Fruit fly (Drosophila melanogaster) whole organism, embryonic: Measurements from ENCODE around the gene CG9590.

Source experiments
- Asciz ChIP-seq: fragments of 200-800 bp; sonication (Bioruptor generic); optimal IDR thresholded peaks from 2 replicates; lab custom pipeline; 2017; ENCODE audit warnings: missing biosample characterization, mild to moderate bottlenecking, missing genetic modification characterization, missing genetic modification reagents
- B-H1 ChIP-seq: fragments of 200-800 bp; sonication (Bioruptor generic); IDR thresholded peaks from 3 replicates; pipeline ENCODE4 v1.3.6; 2022; ENCODE audit warnings: missing biosample characterization, missing genetic modification characterization
- B-H2 ChIP-seq: fragments of 200-800 bp; sonication (Bioruptor generic); optimal IDR thresholded peaks from 2 replicates; lab custom pipeline; 2018; ENCODE audit warnings: missing biosample characterization, mild to moderate bottlenecking, missing genetic modification characterization
- CG10565 ChIP-seq: fragments of 200-800 bp; sonication (Bioruptor generic); optimal IDR thresholded peaks from 3 replicates; lab custom pipeline; 2016; ENCODE audit warnings: missing biosample characterization, mild to moderate bottlenecking, missing genetic modification characterization
- CG11504 ChIP-seq: fragments of 200-800 bp; sonication (Bioruptor generic); optimal IDR thresholded peaks from 3 replicates; lab custom pipeline; 2019; ENCODE audit warnings: missing biosample characterization, mild to moderate bottlenecking, missing genetic modification characterization, moderate library complexity
- CG12659 ChIP-seq: fragments of 200-800 bp; sonication (Bioruptor generic); optimal IDR thresholded peaks from 3 replicates; lab custom pipeline; 2017; ENCODE audit warnings: mild to moderate bottlenecking, missing biosample characterization, missing genetic modification reagents, missing genetic modification characterization
- CG13287 ChIP-seq: fragments of 200-800 bp; sonication (Bioruptor generic); IDR thresholded peaks from 2 replicates; pipeline ENCODE4 v1.3.6; 2022; ENCODE audit warnings: missing biosample characterization, missing genetic modification characterization; ENCODE audit not compliant: partially characterized antibody
- CG13424 ChIP-seq: fragments of 200-800 bp; sonication (Bioruptor generic); optimal IDR thresholded peaks from 2 replicates; lab custom pipeline; 2019; ENCODE audit warnings: missing biosample characterization, mild to moderate bottlenecking, missing genetic modification characterization, moderate library complexity
- CG13775 ChIP-seq: fragments of 200-800 bp; sonication (Bioruptor generic); optimal IDR thresholded peaks from 3 replicates; lab custom pipeline; 2017; ENCODE audit warnings: missing biosample characterization, mild to moderate bottlenecking, missing genetic modification characterization
- CG14014 ChIP-seq: fragments of 200-800 bp; sonication (Bioruptor generic); IDR thresholded peaks from 2 replicates; pipeline ENCODE4 v1.3.6; 2022; ENCODE audit warnings: missing biosample characterization, missing genetic modification characterization
- CG14860 ChIP-seq: fragments of 200-800 bp; sonication (Bioruptor generic); IDR thresholded peaks from 3 replicates; pipeline ENCODE4 v1.3.6; 2022; ENCODE audit warnings: missing biosample characterization, missing genetic modification characterization; ENCODE audit not compliant: partially characterized antibody
- CG14965 ChIP-seq: fragments of 200-800 bp; sonication (Bioruptor generic); optimal IDR thresholded peaks from 2 replicates; lab custom pipeline; 2016; ENCODE audit warnings: missing biosample characterization, missing genetic modification characterization, borderline replicate concordance
- CG1602 ChIP-seq: fragments of 200-800 bp; sonication (Bioruptor generic); optimal IDR thresholded peaks from 3 replicates; lab custom pipeline; 2016; ENCODE audit warnings: missing biosample characterization, missing genetic modification characterization
- CG16779 ChIP-seq: fragments of 200-800 bp; sonication (Bioruptor generic); IDR thresholded peaks from 2 replicates; pipeline ENCODE4 v1.3.6; 2022; ENCODE audit warnings: missing biosample characterization, missing genetic modification characterization
- CG17612 ChIP-seq: fragments of 200-800 bp; sonication (Bioruptor generic); IDR thresholded peaks from 2 replicates; pipeline ENCODE4 v1.3.6; 2022; ENCODE audit warnings: missing biosample characterization, missing genetic modification characterization
- CG18619 ChIP-seq: fragments of 200-800 bp; sonication (Bioruptor generic); optimal IDR thresholded peaks from 3 replicates; lab custom pipeline; 2017; ENCODE audit warnings: missing biosample characterization, mild to moderate bottlenecking, missing genetic modification characterization
- CG2120 ChIP-seq: fragments of 200-800 bp; sonication (Bioruptor generic); optimal IDR thresholded peaks from 3 replicates; lab custom pipeline; 2016; ENCODE audit warnings: missing biosample characterization, missing genetic modification characterization
- CG4854 ChIP-seq: fragments of 200-800 bp; sonication (Bioruptor generic); optimal IDR thresholded peaks from 2 replicates; lab custom pipeline; 2016; ENCODE audit warnings: missing biosample characterization, missing genetic modification characterization, inconsistent platforms
- CG5953 ChIP-seq: fragments of 200-800 bp; sonication (Bioruptor generic); IDR thresholded peaks from 2 replicates; pipeline ENCODE4 v1.3.6; 2022; ENCODE audit warnings: missing biosample characterization, missing genetic modification characterization
- CG8281 ChIP-seq: fragments of 200-800 bp; sonication (Bioruptor generic); optimal IDR thresholded peaks from 2 replicates; lab custom pipeline; 2018; ENCODE audit warnings: missing biosample characterization, mild to moderate bottlenecking, missing genetic modification characterization, moderate library complexity
- CG9727 ChIP-seq: fragments of 200-800 bp; sonication (Bioruptor generic); optimal IDR thresholded peaks from 3 replicates; lab custom pipeline; 2017; ENCODE audit warnings: missing biosample characterization, mild to moderate bottlenecking, missing genetic modification characterization
- D19A ChIP-seq: fragments of 200-800 bp; optimal IDR thresholded peaks from 3 replicates; lab custom pipeline; 2019; ENCODE audit warnings: missing biosample characterization, mild to moderate bottlenecking, missing genetic modification characterization, moderate library complexity
- Dfd ChIP-seq, 2 experiments: fragments of >200 bp; optimal IDR thresholded peaks; 2 replicates each; lab custom pipeline; 2017; ENCODE audit warnings: missing biosample characterization in 2 of 2, missing genetic modification characterization in 2 of 2
- Ets97D ChIP-seq: fragments of 200-800 bp; sonication (Bioruptor generic); optimal IDR thresholded peaks from 3 replicates; lab custom pipeline; 2016; ENCODE audit warnings: missing biosample characterization, missing genetic modification characterization
- HLH54F ChIP-seq: fragments of 200-800 bp; sonication (Bioruptor generic); optimal IDR thresholded peaks from 3 replicates; lab custom pipeline; 2016; ENCODE audit warnings: missing biosample characterization, missing genetic modification characterization
- MTF-1 ChIP-seq: fragments of 200-800 bp; sonication (Bioruptor generic); optimal IDR thresholded peaks from 2 replicates; lab custom pipeline; 2018; ENCODE audit warnings: missing biosample characterization, mild to moderate bottlenecking, missing genetic modification characterization, borderline replicate concordance
- Sox102F ChIP-seq: fragments of 200-800 bp; sonication (Bioruptor generic); optimal IDR thresholded peaks from 2 replicates; lab custom pipeline; 2018; ENCODE audit warnings: missing biosample characterization, mild to moderate bottlenecking, missing genetic modification characterization, moderate library complexity
- Tbp ChIP-seq: fragments of >200 bp; optimal IDR thresholded peaks from 2 replicates; lab custom pipeline; 2018; ENCODE audit warnings: missing biosample characterization, missing genetic modification characterization
- al ChIP-seq: fragments of 200-800 bp; sonication (Bioruptor generic); IDR thresholded peaks from 2 replicates; pipeline ENCODE4 v1.3.6; 2022; ENCODE audit warnings: missing biosample characterization, missing genetic modification characterization
- ara ChIP-seq: fragments of 200-800 bp; sonication (Bioruptor generic); IDR thresholded peaks from 2 replicates; pipeline ENCODE4 v1.3.6; 2022; ENCODE audit warnings: missing biosample characterization, missing genetic modification characterization
- az2 ChIP-seq: fragments of 200-800 bp; sonication (Bioruptor generic); optimal IDR thresholded peaks from 3 replicates; lab custom pipeline; 2016; ENCODE audit warnings: missing biosample characterization, missing genetic modification characterization
- chn ChIP-seq: fragments of 200-800 bp; sonication (Bioruptor generic); optimal IDR thresholded peaks from 2 replicates; lab custom pipeline; 2016; ENCODE audit warnings: missing biosample characterization, missing genetic modification characterization
- crc ChIP-seq: fragments of 200-800 bp; sonication (Bioruptor generic); optimal IDR thresholded peaks from 2 replicates; lab custom pipeline; 2016; ENCODE audit warnings: missing biosample characterization, missing genetic modification characterization
- ems ChIP-seq: fragments of 200-800 bp; sonication (Bioruptor generic); optimal IDR thresholded peaks from 3 replicates; lab custom pipeline; 2016; ENCODE audit warnings: missing biosample characterization, missing genetic modification characterization
- en ChIP-seq: fragments of 200-800 bp; sonication (Bioruptor generic); optimal IDR thresholded peaks from 2 replicates; lab custom pipeline; 2016; ENCODE audit warnings: missing biosample characterization, missing genetic modification characterization
- gcm2 ChIP-seq: fragments of 200-800 bp; sonication (Bioruptor generic); optimal IDR thresholded peaks from 2 replicates; lab custom pipeline; 2016; ENCODE audit warnings: missing biosample characterization, missing genetic modification characterization
- gt ChIP-seq: fragments of 200-800 bp; sonication (Bioruptor generic); IDR thresholded peaks from 2 replicates; pipeline ENCODE4 v1.3.6; 2022; ENCODE audit warnings: missing biosample characterization, missing genetic modification characterization
- ham ChIP-seq: fragments of 200-800 bp; sonication (Bioruptor generic); IDR thresholded peaks from 2 replicates; pipeline ENCODE4 v1.3.6; 2022; ENCODE audit warnings: missing biosample characterization, missing genetic modification characterization
- jing ChIP-seq: fragments of 200-800 bp; sonication (Bioruptor generic); optimal IDR thresholded peaks from 2 replicates; lab custom pipeline; 2018; ENCODE audit warnings: missing biosample characterization, mild to moderate bottlenecking, missing genetic modification characterization
- lbe ChIP-seq: fragments of 200-800 bp; sonication (Bioruptor generic); optimal IDR thresholded peaks from 2 replicates; lab custom pipeline; 2016; ENCODE audit warnings: missing biosample characterization, mild to moderate bottlenecking, missing genetic modification characterization
- lilli ChIP-seq: fragments of 200-800 bp; sonication (Bioruptor generic); optimal IDR thresholded peaks from 3 replicates; lab custom pipeline; 2016; ENCODE audit warnings: missing biosample characterization, missing genetic modification characterization
- mam ChIP-seq: fragments of 200-800 bp; sonication (Bioruptor generic); optimal IDR thresholded peaks from 3 replicates; lab custom pipeline; 2016; ENCODE audit warnings: missing biosample characterization, missing genetic modification characterization
- nau ChIP-seq: fragments of 200-800 bp; sonication (Bioruptor generic); optimal IDR thresholded peaks from 3 replicates; lab custom pipeline; 2017; ENCODE audit warnings: missing biosample characterization, mild to moderate bottlenecking, missing genetic modification characterization, missing genetic modification reagents
- nerfin-1 ChIP-seq: fragments of 200-800 bp; sonication (Bioruptor generic); optimal IDR thresholded peaks from 3 replicates; lab custom pipeline; 2019; ENCODE audit warnings: missing biosample characterization, mild to moderate bottlenecking, missing genetic modification characterization, moderate library complexity
- pzg ChIP-seq: fragments of 200-800 bp; sonication (Bioruptor generic); optimal IDR thresholded peaks from 3 replicates; lab custom pipeline; 2018; ENCODE audit warnings: missing biosample characterization, mild to moderate bottlenecking, missing genetic modification characterization, moderate library complexity
- sr ChIP-seq: fragments of 200-800 bp; sonication (Bioruptor generic); IDR thresholded peaks from 3 replicates; pipeline ENCODE4 v1.3.6; 2022; ENCODE audit warnings: missing biosample characterization, missing genetic modification characterization
- stwl ChIP-seq: fragments of 200-800 bp; sonication (Bioruptor generic); optimal IDR thresholded peaks from 3 replicates; lab custom pipeline; 2018; ENCODE audit warnings: missing biosample characterization, mild to moderate bottlenecking, missing genetic modification characterization, moderate library complexity
- tup ChIP-seq: fragments of 200-800 bp; sonication (Bioruptor generic); optimal IDR thresholded peaks from 2 replicates; lab custom pipeline; 2016; ENCODE audit warnings: missing biosample characterization, mild to moderate bottlenecking, missing genetic modification characterization, moderate library complexity
- twi ChIP-seq: fragments of 200-800 bp; optimal IDR thresholded peaks from 2 replicates; lab custom pipeline; 2019; ENCODE audit warnings: missing biosample characterization, mild to moderate bottlenecking, missing genetic modification characterization, moderate library complexity
- wdn ChIP-seq: fragments of 200-800 bp; sonication (Bioruptor generic); IDR thresholded peaks from 2 replicates; pipeline ENCODE4 v1.3.6; 2022; ENCODE audit warnings: missing biosample characterization, missing genetic modification characterization
- zfh1 ChIP-seq: fragments of 200-800 bp; sonication (Bioruptor generic); IDR thresholded peaks from 3 replicates; pipeline ENCODE4 v1.3.6; 2022; ENCODE audit warnings: missing biosample characterization, missing genetic modification characterization

CG9590 gene

dm6 chr3R:15794258-15794727 is 7.8 kb downstream of the CG9590 start (continued):
- no peak for TF ChIP-seq CG11504 (tag; lab: Kevin White, UChicago)
- TF ChIP-seq jing (GFP tag; lab: Kevin White, UChicago): no peak
- peak; percentile 1 for TF ChIP-seq nau (GFP tag; lab: Kevin White, UChicago)
- TF ChIP-seq pzg: no peak
- no peak for TF ChIP-seq Dfd (GFP tag; optimal IDR thresholded peaks at IDR 0.05; lab: Kevin White, UChicago)
- no peak for TF ChIP-seq CG8281
- no peak for TF ChIP-seq sr (GFP tag; lab: Robert Waterston, UW)
- TF ChIP-seq ems (GFP tag; lab: Kevin White, UChicago): peak; percentile 29
- peak; percentile 30 for TF ChIP-seq lbe (GFP tag; lab: Kevin White, UChicago)
- TF ChIP-seq CG17612 (GFP tag; lab: Robert Waterston, UW): no peak
- TF ChIP-seq Ets97D (GFP tag; lab: Kevin White, UChicago): no peak
- TF ChIP-seq MTF-1 (GFP tag; lab: Kevin White, UChicago): peak; percentile 51
- TF ChIP-seq CG14860: no peak
- TF ChIP-seq twi (tag; lab: Kevin White, UChicago): peak; percentile 77
- no peak for TF ChIP-seq Sox102F
- TF ChIP-seq ham (GFP tag; lab: Robert Waterston, UW): no peak
- no peak for TF ChIP-seq D19A (tag; lab: Kevin White, UChicago)
- TF ChIP-seq ara (GFP tag; lab: Robert Waterston, UW): no peak
- no peak for TF ChIP-seq al (GFP tag; lab: Robert Waterston, UW)
- TF ChIP-seq CG4854 (GFP tag; lab: Kevin White, UChicago): no peak
- TF ChIP-seq CG14014 (GFP tag; lab: Robert Waterston, UW): peak; percentile 69; the same call in 1 of the 2 replicates
- TF ChIP-seq CG12659 (GFP tag; lab: Kevin White, UChicago): peak; percentile 41
- peak; percentile 53 for TF ChIP-seq Asciz (GFP tag; lab: Kevin White, UChicago)
- no peak for TF ChIP-seq gt (GFP tag; lab: Robert Waterston, UW)
- peak; percentile 39 for TF ChIP-seq CG13775 (GFP tag; lab: Kevin White, UChicago)
- TF ChIP-seq CG1602 (GFP tag; lab: Kevin White, UChicago): peak; percentile 5
- peak; percentile 62 for TF ChIP-seq nerfin-1
- TF ChIP-seq B-H1 (GFP tag; lab: Robert Waterston, UW): peak; percentile 26; the same call in 1 of the 3 replicates
- TF ChIP-seq Tbp (GFP tag; lab: Kevin White, UChicago): no peak
- TF ChIP-seq CG5953 (GFP tag; lab: Robert Waterston, UW): 0 out of 2 replicates have a peak, but pooled peaks have one; percentile 25
- peak; percentile 6 for TF ChIP-seq chn
- no peak for TF ChIP-seq az2
- TF ChIP-seq crc (GFP tag; lab: Kevin White, UChicago): no peak
- peak; percentile 42 for TF ChIP-seq CG9727 (GFP tag; lab: Kevin White, UChicago)
- no peak for TF ChIP-seq tup
- peak; percentile 58 for TF ChIP-seq CG2120
- TF ChIP-seq zfh1: 0 out of 3 replicates have a peak, but pooled peaks have one; percentile 32
- no peak for TF ChIP-seq CG13287
- TF ChIP-seq gcm2 (GFP tag; lab: Kevin White, UChicago): no peak
- TF ChIP-seq CG10565: no peak
- TF ChIP-seq lilli (GFP tag; lab: Kevin White, UChicago): peak; percentile 16
- peak; percentile 37 for TF ChIP-seq HLH54F (GFP tag; lab: Kevin White, UChicago)
- no peak for TF ChIP-seq wdn
- peak; percentile 33 for TF ChIP-seq CG18619 (GFP tag; lab: Kevin White, UChicago)
- TF ChIP-seq CG13424: peak; percentile 14
- TF ChIP-seq stwl (tag; lab: Kevin White, UChicago): no peak
- no peak for TF ChIP-seq en
- no peak for TF ChIP-seq mam (GFP tag; lab: Kevin White, UChicago)
- no peak for TF ChIP-seq CG14965
- no peak for TF ChIP-seq CG16779
- TF ChIP-seq B-H2: peak; percentile 37
